Worm (Caenorhabditis elegans) whole organism, L3 larva: ENCODE measurements around the gene Y73B6BL.29.

ENCODE experiments used
- R02D3.7 ChIP-seq: fragments of 150-350 bp; optimal IDR thresholded peaks from 2 replicates; lab custom pipeline; 2014; ENCODE audit warnings: missing biosample characterization, missing genetic modification characterization
- ZK546.5 ChIP-seq: sonication (generic microtip); optimal IDR thresholded peaks from 2 replicates; lab custom pipeline; 2017; ENCODE audit warnings: missing biosample characterization, missing genetic modification characterization
- ceh-28 ChIP-seq: fragments of 150-350 bp; optimal IDR thresholded peaks from 2 replicates; lab custom pipeline; 2014; ENCODE audit warnings: missing biosample characterization, missing genetic modification reagents, missing genetic modification characterization
- ceh-82 ChIP-seq: fragments of 150-350 bp; optimal IDR thresholded peaks from 2 replicates; lab custom pipeline; 2014; ENCODE audit warnings: missing biosample characterization, missing genetic modification characterization
- egl-27 ChIP-seq: sonication (generic microtip); optimal IDR thresholded peaks from 4 replicates; lab custom pipeline; 2017; ENCODE audit warnings: missing biosample characterization, missing genetic modification reagents, missing genetic modification characterization
- egl-5 ChIP-seq: fragments of 150-350 bp; optimal IDR thresholded peaks from 2 replicates; lab custom pipeline; 2017; ENCODE audit warnings: missing biosample characterization, missing genetic modification reagents, missing genetic modification characterization, inconsistent platforms
- elt-2 ChIP-seq: sonication (generic microtip); optimal IDR thresholded peaks from 2 replicates; lab custom pipeline; 2016; ENCODE audit warnings: missing genetic modification reagents, mild to moderate bottlenecking, missing genetic modification characterization, missing compliant biosample characterization
- elt-3 ChIP-seq, 3 experiments: fragments of 150-350 bp in 1 of 3; sonication (generic microtip) in 2 of 3; optimal IDR thresholded peaks; 2 replicates in 2 of 3; 4 replicates in 1 of 3; lab custom pipeline; 2014 to 2017; ENCODE audit warnings: missing biosample characterization in 3 of 3, missing genetic modification characterization in 3 of 3
- eor-1 ChIP-seq, 2 experiments: fragments of 150-350 bp; optimal IDR thresholded peaks; 2 replicates each; lab custom pipeline; 2014 to 2018; ENCODE audit warnings: missing biosample characterization in 2 of 2, missing genetic modification characterization in 2 of 2
- fkh-2 ChIP-seq: fragments of 150-350 bp; optimal IDR thresholded peaks from 2 replicates; lab custom pipeline; 2014; ENCODE audit warnings: missing biosample characterization, missing genetic modification reagents, missing genetic modification characterization
- jun-1 ChIP-seq: fragments of 150-350 bp; optimal IDR thresholded peaks from 2 replicates; lab custom pipeline; 2014; ENCODE audit warnings: missing biosample characterization, missing genetic modification reagents, missing genetic modification characterization
- lin-15B ChIP-seq: fragments of 150-350 bp; optimal IDR thresholded peaks from 2 replicates; lab custom pipeline; 2014; ENCODE audit warnings: missing biosample characterization, missing genetic modification characterization
- lin-39 ChIP-seq: fragments of 150-350 bp; optimal IDR thresholded peaks from 2 replicates; lab custom pipeline; 2018; ENCODE audit warnings: missing biosample characterization, missing genetic modification reagents, missing genetic modification characterization
- lsy-12 ChIP-seq: sonication (generic microtip); optimal IDR thresholded peaks from 2 replicates; lab custom pipeline; 2016; ENCODE audit warnings: mild to moderate bottlenecking, missing genetic modification characterization, missing compliant biosample characterization
- mdl-1 ChIP-seq: fragments of 150-350 bp; optimal IDR thresholded peaks from 2 replicates; lab custom pipeline; 2014; ENCODE audit warnings: missing biosample characterization, missing genetic modification characterization
- mml-1 ChIP-seq: fragments of 150-350 bp; sonication (generic microtip); optimal IDR thresholded peaks from 3 replicates; lab custom pipeline; 2014; ENCODE audit warnings: missing biosample characterization, missing genetic modification characterization
- nfya-1 ChIP-seq: sonication (generic microtip); optimal IDR thresholded peaks from 2 replicates; lab custom pipeline; 2017; ENCODE audit warnings: missing genetic modification characterization, mild to moderate bottlenecking, missing compliant biosample characterization, antibody characterized with exemption, moderate library complexity; ENCODE audit not compliant: insufficient read depth
- nhr-11 ChIP-seq: fragments of 150-350 bp; optimal IDR thresholded peaks from 2 replicates; lab custom pipeline; 2014; ENCODE audit warnings: missing biosample characterization, missing genetic modification characterization
- nhr-12 ChIP-seq: fragments of 150-350 bp; optimal IDR thresholded peaks from 2 replicates; lab custom pipeline; 2014; ENCODE audit warnings: missing biosample characterization, missing genetic modification characterization
- nhr-23 ChIP-seq: fragments of 150-350 bp; optimal IDR thresholded peaks from 2 replicates; lab custom pipeline; 2014; ENCODE audit warnings: missing biosample characterization, missing genetic modification reagents, missing genetic modification characterization
- nhr-237 ChIP-seq: fragments of 150-350 bp; optimal IDR thresholded peaks from 2 replicates; lab custom pipeline; 2014; ENCODE audit warnings: missing biosample characterization, missing genetic modification characterization
- nhr-25 ChIP-seq: sonication (generic microtip); optimal IDR thresholded peaks from 2 replicates; lab custom pipeline; 2017; ENCODE audit warnings: missing biosample characterization, missing genetic modification characterization
- nhr-28 ChIP-seq: fragments of 150-350 bp; optimal IDR thresholded peaks from 2 replicates; lab custom pipeline; 2014; ENCODE audit warnings: missing biosample characterization, missing genetic modification characterization
- nhr-67 ChIP-seq: fragments of 150-350 bp; optimal IDR thresholded peaks from 2 replicates; lab custom pipeline; 2014; ENCODE audit warnings: missing biosample characterization, missing genetic modification characterization
- nhr-76 ChIP-seq: fragments of 150-350 bp; sonication (generic microtip); optimal IDR thresholded peaks from 5 replicates; lab custom pipeline; 2014; ENCODE audit warnings: missing biosample characterization, missing genetic modification characterization
- nhr-77 ChIP-seq: fragments of 150-350 bp; optimal IDR thresholded peaks from 2 replicates; lab custom pipeline; 2014; ENCODE audit warnings: missing biosample characterization, missing genetic modification characterization
- pha-4 ChIP-seq: fragments of 150-350 bp; optimal IDR thresholded peaks from 2 replicates; lab custom pipeline; 2014; ENCODE audit warnings: missing biosample characterization, missing genetic modification reagents, missing genetic modification characterization
- pqm-1 ChIP-seq: fragments of 150-350 bp; optimal IDR thresholded peaks from 2 replicates; lab custom pipeline; 2017; ENCODE audit warnings: missing biosample characterization, missing genetic modification characterization, inconsistent platforms
- sea-2 ChIP-seq: fragments of 150-350 bp; sonication (generic microtip); optimal IDR thresholded peaks from 4 replicates; lab custom pipeline; 2014; ENCODE audit warnings: missing biosample characterization, missing genetic modification reagents, missing genetic modification characterization
- skn-1 ChIP-seq: fragments of 150-350 bp; optimal IDR thresholded peaks from 2 replicates; lab custom pipeline; 2014; ENCODE audit warnings: missing biosample characterization, missing genetic modification characterization
- tbx-2 ChIP-seq: sonication (generic microtip); optimal IDR thresholded peaks from 2 replicates; lab custom pipeline; 2016; ENCODE audit warnings: mild to moderate bottlenecking, missing genetic modification characterization, missing compliant biosample characterization
- unc-39 ChIP-seq: sonication (generic microtip); optimal IDR thresholded peaks from 4 replicates; lab custom pipeline; 2017; ENCODE audit warnings: missing biosample characterization, missing genetic modification characterization
- unc-62 ChIP-seq: fragments of 150-350 bp; sonication (generic microtip); optimal IDR thresholded peaks from 4 replicates; lab custom pipeline; 2014; ENCODE audit warnings: missing biosample characterization, missing genetic modification reagents, missing genetic modification characterization
- zag-1 ChIP-seq: fragments of 150-350 bp; optimal IDR thresholded peaks from 2 replicates; lab custom pipeline; 2014; ENCODE audit warnings: missing biosample characterization, missing genetic modification characterization
- ztf-11 ChIP-seq: fragments of 150-350 bp; optimal IDR thresholded peaks from 2 replicates; lab custom pipeline; 2014; ENCODE audit warnings: missing biosample characterization, missing genetic modification characterization
- ztf-4 ChIP-seq: fragments of 150-350 bp; optimal IDR thresholded peaks from 2 replicates; lab custom pipeline; 2014; ENCODE audit warnings: missing biosample characterization, missing genetic modification characterization

Y73B6BL.29 gene

ce11 chrIV:6361668-6362067 is 39.9 kb downstream of the Y73B6BL.29 start, which contains the start of gene Y73B6BL.47:
Y73B6BL.47 (plus strand) TSS chrIV:6361968.
- TF ChIP-seq ztf-11 (tag; lab: Kevin White, UChicago) (no peak), elt-2 (no peak), lin-15B (tag; lab: Kevin White, UChicago) (no peak), unc-39 (no peak), elt-3 (tag; optimal IDR thresholded peaks at IDR 0.05; lab: Kevin White, UChicago) (no peak), nhr-12 (tag; lab: Kevin White, UChicago) (no peak), eor-1 (tag; optimal IDR thresholded peaks at IDR 0.05; lab: Kevin White, UChicago) (no peak), pha-4 (tag; lab: Kevin White, UChicago) (no peak), tbx-2 (tag; lab: Kevin White, UChicago) (no peak), nhr-11 (tag; lab: Kevin White, UChicago) (no peak), sea-2 (GFP tag; lab: Kevin White, UChicago) (no peak), fkh-2 (tag; lab: Kevin White, UChicago) (no peak), egl-5 (tag; lab: Kevin White, UChicago) (no peak), R02D3.7 (tag; lab: Kevin White, UChicago) (no peak), ZK546.5 (tag; lab: Kevin White, UChicago) (no peak), nhr-77 (no peak), ceh-28 (tag; lab: Kevin White, UChicago) (no peak), nhr-237 (tag; lab: Kevin White, UChicago) (no peak)

ce11 chrIV:6363604-6364003 is 41.9 kb downstream of the Y73B6BL.29 start:
- TF ChIP-seq jun-1 (tag; lab: Kevin White, UChicago), result no peak
- no peak for TF ChIP-seq nhr-67 (tag; lab: Kevin White, UChicago)
- no peak for TF ChIP-seq nhr-25 (tag; lab: Kevin White, UChicago)
- TF ChIP-seq ztf-4 (tag; lab: Kevin White, UChicago), result no peak
- TF ChIP-seq elt-2, result no peak
- no peak for TF ChIP-seq unc-62 (GFP tag; lab: Kevin White, UChicago)
- no peak for TF ChIP-seq unc-39
- TF ChIP-seq nhr-76, result no peak
- no peak for TF ChIP-seq ztf-11 (tag; lab: Kevin White, UChicago)
- no peak for TF ChIP-seq mdl-1 (tag; lab: Kevin White, UChicago)
- no peak for TF ChIP-seq lin-39
- TF ChIP-seq ZK546.5 (tag; lab: Kevin White, UChicago), result no peak
- no peak for TF ChIP-seq eor-1 (tag; optimal IDR thresholded peaks at IDR 0.05; lab: Kevin White, UChicago)

ce11 chrIV:6365045-6365444 is 43.3 kb downstream of the Y73B6BL.29 start, which contains the start of gene Y73B6BL.270:
Y73B6BL.270 (plus strand) TSS chrIV:6365345.
- TF ChIP-seq pqm-1 (no peak), pha-4 (tag; lab: Kevin White, UChicago) (no peak), ceh-82 (no peak), lsy-12 (tag; lab: Kevin White, UChicago) (no peak), ztf-4 (tag; lab: Kevin White, UChicago) (no peak), zag-1 (tag; lab: Kevin White, UChicago) (no peak), nhr-77 (no peak), nfya-1 (tag; lab: Kevin White, UChicago) (no peak), nhr-25 (tag; lab: Kevin White, UChicago) (no peak), egl-5 (tag; lab: Kevin White, UChicago) (no peak)

ce11 chrIV:6366032-6366431 is 44.3 kb downstream of the Y73B6BL.29 start:
- no peak for TF ChIP-seq unc-62 (GFP tag; lab: Kevin White, UChicago)
- no peak for TF ChIP-seq ztf-11 (tag; lab: Kevin White, UChicago)
- no peak for TF ChIP-seq nhr-28 (tag; lab: Kevin White, UChicago)
- TF ChIP-seq nhr-23 (tag; lab: Kevin White, UChicago), result no peak
- no peak for TF ChIP-seq mml-1 (tag; lab: Kevin White, UChicago)
- TF ChIP-seq nhr-237 (tag; lab: Kevin White, UChicago), result no peak
- TF ChIP-seq, all 47 proteins: peak for 0

ce11 chrIV:6369489-6369888 is 47.8 kb downstream of the Y73B6BL.29 start:
- TF ChIP-seq unc-62 (GFP tag; lab: Kevin White, UChicago), result no peak
- no peak for TF ChIP-seq egl-27 (tag; lab: Kevin White, UChicago)
- TF ChIP-seq nhr-23 (tag; lab: Kevin White, UChicago), result peak; percentile 14
- no peak for TF ChIP-seq skn-1
- TF ChIP-seq ztf-11 (tag; lab: Kevin White, UChicago), result no peak
- no peak for TF ChIP-seq ztf-4 (tag; lab: Kevin White, UChicago)
